Fruit fly (Drosophila melanogaster) whole organism, prepupa: ENCODE data around the gene RpS28a.

Source experiments
- CG10669 ChIP-seq: fragments of 200-800 bp; sonication (Bioruptor generic); optimal IDR thresholded peaks from 3 replicates; lab custom pipeline; 2018; ENCODE audit warnings: missing biosample characterization, mild to moderate bottlenecking, missing genetic modification characterization, moderate library complexity
- CG11294 ChIP-seq: fragments of 200-800 bp; sonication (Bioruptor generic); IDR thresholded peaks from 2 replicates; pipeline ENCODE4 v1.3.6; 2022; ENCODE audit warnings: missing biosample characterization, missing genetic modification characterization
- CG11902 ChIP-seq: fragments of 200-800 bp; sonication (Bioruptor generic); optimal IDR thresholded peaks from 3 replicates; lab custom pipeline; 2016; ENCODE audit warnings: missing biosample characterization, missing genetic modification characterization
- CG1621 ChIP-seq: fragments of 200-800 bp; sonication (Bioruptor generic); optimal IDR thresholded peaks from 3 replicates; lab custom pipeline; 2018; ENCODE audit warnings: missing biosample characterization, mild to moderate bottlenecking, missing genetic modification characterization
- CG16779 ChIP-seq: fragments of 200-800 bp; sonication (Bioruptor generic); optimal IDR thresholded peaks from 3 replicates; lab custom pipeline; 2017; ENCODE audit warnings: missing biosample characterization, mild to moderate bottlenecking, missing genetic modification characterization
- CG31627 ChIP-seq: fragments of 200-800 bp; sonication (Bioruptor generic); optimal IDR thresholded peaks from 3 replicates; lab custom pipeline; 2016; ENCODE audit warnings: missing biosample characterization, missing genetic modification characterization
- CG34406 ChIP-seq: fragments of 200-800 bp; sonication (Bioruptor generic); optimal IDR thresholded peaks from 3 replicates; lab custom pipeline; 2016; ENCODE audit warnings: missing biosample characterization, missing genetic modification characterization
- CG3919 ChIP-seq: fragments of 200-800 bp; sonication (Bioruptor generic); optimal IDR thresholded peaks from 3 replicates; lab custom pipeline; 2016; ENCODE audit warnings: missing biosample characterization, missing genetic modification characterization
- CG6163 ChIP-seq: fragments of 200-800 bp; sonication (Bioruptor generic); IDR thresholded peaks from 3 replicates; pipeline ENCODE4 v1.3.6; 2022; ENCODE audit warnings: missing biosample characterization, missing genetic modification characterization
- CG6808 ChIP-seq: fragments of 200-800 bp; sonication (Bioruptor generic); optimal IDR thresholded peaks from 3 replicates; lab custom pipeline; 2017; ENCODE audit warnings: missing biosample characterization, missing genetic modification characterization, mild to moderate bottlenecking, moderate library complexity, missing genetic modification reagents
- CG7368 ChIP-seq: fragments of 200-800 bp; sonication (Bioruptor generic); optimal IDR thresholded peaks from 3 replicates; lab custom pipeline; 2016; ENCODE audit warnings: missing biosample characterization, missing genetic modification characterization
- CG8119 ChIP-seq: fragments of 200-800 bp; sonication (Bioruptor generic); IDR thresholded peaks from 3 replicates; pipeline ENCODE4 v1.3.6; 2022; ENCODE audit warnings: missing biosample characterization, missing genetic modification characterization
- CG9139 ChIP-seq: fragments of 200-800 bp; sonication (Bioruptor generic); optimal IDR thresholded peaks from 3 replicates; lab custom pipeline; 2017; ENCODE audit warnings: missing biosample characterization, mild to moderate bottlenecking, missing genetic modification characterization
- Eip78C ChIP-seq: fragments of 200-800 bp; sonication (Bioruptor generic); peaks from one replicate; lab custom pipeline; 2016; ENCODE audit warnings: missing biosample characterization, missing genetic modification characterization
- Eip93F ChIP-seq: fragments of 200-800 bp; sonication (Bioruptor generic); optimal IDR thresholded peaks from 2 replicates; lab custom pipeline; 2016; ENCODE audit warnings: missing biosample characterization, mild to moderate bottlenecking, missing genetic modification characterization
- Hr38 ChIP-seq: sonication (Bioruptor generic); optimal IDR thresholded peaks from 2 replicates; lab custom pipeline; 2016; ENCODE audit warnings: missing biosample characterization, missing genetic modification characterization
- Hr39 ChIP-seq: fragments of 200-800 bp; sonication (Bioruptor generic); optimal IDR thresholded peaks from 2 replicates; lab custom pipeline; 2016; ENCODE audit warnings: missing biosample characterization, missing genetic modification characterization
- Hr4 ChIP-seq: fragments of 200-800 bp; sonication (Bioruptor generic); optimal IDR thresholded peaks from 3 replicates; lab custom pipeline; 2016; ENCODE audit warnings: missing biosample characterization, missing genetic modification characterization
- Lpt ChIP-seq: fragments of 200-800 bp; sonication (Bioruptor generic); optimal IDR thresholded peaks from 3 replicates; lab custom pipeline; 2016; ENCODE audit warnings: missing biosample characterization, missing genetic modification characterization
- Met ChIP-seq: fragments of 200-800 bp; sonication (Bioruptor generic); optimal IDR thresholded peaks from 3 replicates; lab custom pipeline; 2016; ENCODE audit warnings: missing biosample characterization, missing genetic modification characterization
- Smox ChIP-seq: fragments of 200-800 bp; sonication (Bioruptor generic); optimal IDR thresholded peaks from 3 replicates; lab custom pipeline; 2016; ENCODE audit warnings: missing biosample characterization, missing genetic modification characterization
- Sox14 ChIP-seq: fragments of 200-800 bp; sonication (Bioruptor generic); optimal IDR thresholded peaks from 3 replicates; lab custom pipeline; 2016; ENCODE audit warnings: missing biosample characterization, missing genetic modification characterization
- Sox15 ChIP-seq: fragments of 200-800 bp; sonication (Bioruptor generic); optimal IDR thresholded peaks from 3 replicates; lab custom pipeline; 2016; ENCODE audit warnings: missing biosample characterization, missing genetic modification characterization
- achi ChIP-seq: fragments of 200-800 bp; sonication (Bioruptor generic); optimal IDR thresholded peaks from 3 replicates; lab custom pipeline; 2016; ENCODE audit warnings: missing biosample characterization, missing genetic modification characterization
- cyc ChIP-seq: fragments of 200-800 bp; sonication (Bioruptor generic); optimal IDR thresholded peaks from 3 replicates; lab custom pipeline; 2016; ENCODE audit warnings: missing biosample characterization, missing genetic modification characterization
- dac ChIP-seq: fragments of 200-800 bp; sonication (Bioruptor generic); optimal IDR thresholded peaks from 2 replicates; lab custom pipeline; 2017; ENCODE audit warnings: missing biosample characterization, mild to moderate bottlenecking, missing genetic modification characterization
- eg ChIP-seq: fragments of 200-800 bp; sonication (Bioruptor generic); IDR thresholded peaks from 3 replicates; pipeline ENCODE4 v1.3.6; 2022; ENCODE audit warnings: missing biosample characterization, missing genetic modification characterization
- esn ChIP-seq: fragments of 200-800 bp; sonication (Bioruptor generic); optimal IDR thresholded peaks from 2 replicates; lab custom pipeline; 2016; ENCODE audit warnings: missing biosample characterization, mild to moderate bottlenecking, missing genetic modification characterization, moderate library complexity
- fd59A ChIP-seq: fragments of 200-800 bp; sonication (Bioruptor generic); optimal IDR thresholded peaks from 2 replicates; lab custom pipeline; 2017; ENCODE audit warnings: missing biosample characterization, mild to moderate bottlenecking, missing genetic modification characterization, missing genetic modification reagents
- fd85E ChIP-seq: fragments of 200-800 bp; sonication (Bioruptor generic); optimal IDR thresholded peaks from 3 replicates; lab custom pipeline; 2016; ENCODE audit warnings: missing biosample characterization, missing genetic modification characterization
- fkh ChIP-seq: fragments of 200-800 bp; sonication (Bioruptor generic); optimal IDR thresholded peaks from 3 replicates; lab custom pipeline; 2017; ENCODE audit warnings: missing biosample characterization, mild to moderate bottlenecking, missing genetic modification characterization, moderate library complexity
- lz ChIP-seq: fragments of 200-800 bp; sonication (Bioruptor generic); optimal IDR thresholded peaks from 3 replicates; lab custom pipeline; 2016; ENCODE audit warnings: missing biosample characterization, missing genetic modification characterization
- net ChIP-seq: fragments of 200-800 bp; sonication (Bioruptor generic); optimal IDR thresholded peaks from 3 replicates; lab custom pipeline; 2016; ENCODE audit warnings: missing biosample characterization, missing genetic modification characterization
- salr ChIP-seq, 2 experiments: fragments of 200-800 bp; sonication (Bioruptor generic); optimal IDR thresholded peaks; 3 replicates each; lab custom pipeline; 2016 to 2018; ENCODE audit warnings: missing biosample characterization in 2 of 2, missing genetic modification characterization in 2 of 2, mild to moderate bottlenecking in 1 of 2
- svp ChIP-seq: fragments of 200-800 bp; sonication (Bioruptor generic); peaks from one replicate; lab custom pipeline; 2016; ENCODE audit warnings: missing biosample characterization, missing genetic modification characterization
- vri ChIP-seq: fragments of 200-800 bp; sonication (Bioruptor generic); optimal IDR thresholded peaks from 3 replicates; lab custom pipeline; 2016; ENCODE audit warnings: missing biosample characterization, mild to moderate bottlenecking, missing genetic modification characterization

The RpS28a gene

dm6 chr3R:29997607-29998236 is 24.7 kb downstream of the RpS28a start, which contains the start of the genes CG15525 and CG11504 (continued):
- TF ChIP-seq Sox15 (GFP tag; lab: Kevin White, UChicago) = no peak
- peak; percentile 49 for TF ChIP-seq cyc
- TF ChIP-seq eg (GFP tag; lab: Robert Waterston, UW) = no peak
- no peak for TF ChIP-seq CG1621
- TF ChIP-seq vri = no peak
- peak; percentile 38 for TF ChIP-seq CG11902
- TF ChIP-seq Smox (GFP tag; lab: Kevin White, UChicago) = no peak
- TF ChIP-seq CG6808 = no peak

- TF ChIP-seq fd59A (no peak), CG1621 (peak; percentile 16), CG7368 (no peak), CG6163 (0 out of 3 replicates have a peak, but pooled peaks have one; percentile 22), fkh (GFP tag; lab: Kevin White, UChicago) (peak; percentile 70), fd85E (GFP tag; lab: Kevin White, UChicago) (no peak), Sox14 (GFP tag; lab: Kevin White, UChicago) (peak; percentile 43)
Observed at dm6 chr3R:29995035-29995434, 27.4 kb downstream of the RpS28a start, which contains the start of the genes CG7903 and Sas-6. Gene CG7903, minus strand, starts transcription at chr3R:29995231. Gene Sas-6, plus strand, starts transcription at chr3R:29995357.

dm6 chr3R:29993134-29993533 is 29.3 kb downstream of the RpS28a start, which contains the start of gene Acph-1:
Gene Acph-1, minus strand, starts transcription at chr3R:29993411.
- TF ChIP-seq CG11294 (GFP tag; lab: Robert Waterston, UW) (no peak), Sox14 (GFP tag; lab: Kevin White, UChicago) (peak; percentile 86), dac (GFP tag; lab: Kevin White, UChicago) (no peak), CG1621 (peak; percentile 1), CG3919 (GFP tag; lab: Kevin White, UChicago) (no peak), Smox (GFP tag; lab: Kevin White, UChicago) (no peak), CG6163 (no peak), Hr38 (GFP tag; lab: Kevin White, UChicago) (no peak), lz (GFP tag; lab: Kevin White, UChicago) (no peak), CG8119 (no peak), Sox15 (GFP tag; lab: Kevin White, UChicago) (no peak), CG6808 (no peak), salr (GFP tag; optimal IDR thresholded peaks at IDR 0.05; lab: Kevin White, UChicago) (no peak), CG9139 (GFP tag; lab: Kevin White, UChicago) (no peak), CG16779 (tag; lab: Kevin White, UChicago) (no peak), svp (GFP tag; lab: Kevin White, UChicago) (no peak), Met (no peak), net (GFP tag; lab: Kevin White, UChicago) (no peak), Eip93F (GFP tag; lab: Kevin White, UChicago) (peak; percentile 33), Hr4 (GFP tag; lab: Kevin White, UChicago) (no peak), CG34406 (no peak), fkh (GFP tag; lab: Kevin White, UChicago) (peak; percentile 6), CG10669 (GFP tag; lab: Kevin White, UChicago) (no peak), CG11902 (no peak)

- no peak for TF ChIP-seq Lpt (GFP tag; lab: Kevin White, UChicago)
- peak; percentile 67 for TF ChIP-seq fkh (GFP tag; lab: Kevin White, UChicago)
Observed at dm6 chr3R:29990681-29991080, 31.8 kb downstream of the RpS28a start.

- TF ChIP-seq Smox (GFP tag; lab: Kevin White, UChicago) = no peak
- TF ChIP-seq Sox14 (GFP tag; lab: Kevin White, UChicago) = no peak
- no peak for TF ChIP-seq Hr39
- no peak for TF ChIP-seq Eip78C (GFP tag; lab: Kevin White, UChicago)
- no peak for TF ChIP-seq CG1621
- TF ChIP-seq CG31627 (GFP tag; lab: Kevin White, UChicago) = no peak
- TF ChIP-seq achi (GFP tag; lab: Kevin White, UChicago) = no peak
- TF ChIP-seq salr (GFP tag; optimal IDR thresholded peaks at IDR 0.05; lab: Kevin White, UChicago) = no peak
- no peak for TF ChIP-seq CG9139 (GFP tag; lab: Kevin White, UChicago)
- TF ChIP-seq esn (GFP tag; lab: Kevin White, UChicago) = no peak
- TF ChIP-seq fkh (GFP tag; lab: Kevin White, UChicago) = no peak
Observed at dm6 chr3R:29985219-29985618, 37.2 kb downstream of the RpS28a start.
